Worm (Caenorhabditis elegans): ENCODE measurements around the gene srx-10.

- TF ChIP-seq ama-1 (optimal IDR thresholded peaks at IDR 0.05) (no peak), F13H6.1 (tag; optimal IDR thresholded peaks at IDR 0.05) (no peak), fkh-10 (GFP tag; optimal IDR thresholded peaks at IDR 0.05) (no peak), nhr-11 (tag; optimal IDR thresholded peaks at IDR 0.05) (no peak), nfya-1 (tag; optimal IDR thresholded peaks at IDR 0.05) (no peak), pha-4 (tag; optimal IDR thresholded peaks at IDR 0.05) (no peak), ets-4 (tag; optimal IDR thresholded peaks at IDR 0.05) (no peak), sox-4 (tag; optimal IDR thresholded peaks at IDR 0.05) (no peak), pqm-1 (tag; optimal IDR thresholded peaks at IDR 0.05) (no peak), hlh-15 (tag; optimal IDR thresholded peaks at IDR 0.05) (no peak), mec-3 (tag; optimal IDR thresholded peaks at IDR 0.05; ENCODE audit: borderline replicate concordance) (no peak)
Measured at ce11 chrV:13904446-13904845, 41.8 kb downstream of the srx-10 start, which contains the start of gene stdh-3.
